Fruit fly (Drosophila melanogaster) whole organism, embryonic: Measurements from ENCODE around the gene ND-30.

Experiments used
- Ada2b ChIP-seq: fragments of 200-800 bp; sonication (Bioruptor generic); IDR thresholded peaks from 2 replicates; pipeline ENCODE4 v1.3.6; 2022; ENCODE audit warnings: missing biosample characterization, missing genetic modification characterization
- Asciz ChIP-seq: fragments of 200-800 bp; sonication (Bioruptor generic); optimal IDR thresholded peaks from 2 replicates; lab custom pipeline; 2017; ENCODE audit warnings: missing biosample characterization, mild to moderate bottlenecking, missing genetic modification characterization, missing genetic modification reagents
- BEAF-32 ChIP-seq: fragments of 200-800 bp; sonication (Bioruptor generic); optimal IDR thresholded peaks from 3 replicates; lab custom pipeline; 2017; ENCODE audit warnings: missing biosample characterization, missing genetic modification characterization, mild to moderate bottlenecking, moderate library complexity, missing genetic modification reagents
- Bteb2 ChIP-seq: fragments of 200-800 bp; sonication (Bioruptor generic); optimal IDR thresholded peaks from 2 replicates; lab custom pipeline; 2016; ENCODE audit warnings: missing biosample characterization, missing genetic modification characterization
- C15 ChIP-seq: fragments of 200-800 bp; sonication (Bioruptor generic); IDR thresholded peaks from 3 replicates; pipeline ENCODE4 v1.3.6; 2022; ENCODE audit warnings: missing biosample characterization, missing genetic modification characterization
- CG10267 ChIP-seq: fragments of 200-800 bp; sonication (Bioruptor generic); optimal IDR thresholded peaks from 2 replicates; lab custom pipeline; 2018; ENCODE audit warnings: missing biosample characterization, mild to moderate bottlenecking, missing genetic modification characterization, moderate library complexity
- CG11560 ChIP-seq: fragments of 200-800 bp; sonication (Bioruptor generic); IDR thresholded peaks from 3 replicates; pipeline ENCODE4 v1.3.6; 2022; ENCODE audit warnings: missing biosample characterization, missing genetic modification characterization
- CG11696 ChIP-seq: fragments of 200-800 bp; sonication (Bioruptor generic); IDR thresholded peaks from 2 replicates; pipeline ENCODE4 v1.3.6; 2022; ENCODE audit warnings: missing biosample characterization, missing genetic modification characterization
- CG14710 ChIP-seq: fragments of 200-800 bp; sonication (Bioruptor generic); optimal IDR thresholded peaks from 3 replicates; lab custom pipeline; 2019; ENCODE audit warnings: missing biosample characterization, mild to moderate bottlenecking, missing genetic modification characterization, moderate library complexity
- CG17186 ChIP-seq: fragments of 200-800 bp; sonication (Bioruptor generic); optimal IDR thresholded peaks from 3 replicates; lab custom pipeline; 2017; ENCODE audit warnings: missing biosample characterization, missing genetic modification reagents, missing genetic modification characterization
- CG17568 ChIP-seq: fragments of 200-800 bp; sonication (Bioruptor generic); optimal IDR thresholded peaks from 2 replicates; lab custom pipeline; 2018; ENCODE audit warnings: missing biosample characterization, mild to moderate bottlenecking, missing genetic modification characterization, moderate library complexity
- CG2678 ChIP-seq: fragments of 200-800 bp; sonication (Bioruptor generic); optimal IDR thresholded peaks from 3 replicates; lab custom pipeline; 2019; ENCODE audit warnings: missing biosample characterization, mild to moderate bottlenecking, missing genetic modification characterization, moderate library complexity
- CG30431 ChIP-seq: fragments of 200-800 bp; sonication (Bioruptor generic); optimal IDR thresholded peaks from 2 replicates; lab custom pipeline; 2017; ENCODE audit warnings: missing biosample characterization, missing genetic modification characterization
- CG3163 ChIP-seq: fragments of 200-800 bp; sonication (Bioruptor generic); optimal IDR thresholded peaks from 3 replicates; lab custom pipeline; 2016; ENCODE audit warnings: missing biosample characterization, missing genetic modification characterization
- CG6272 ChIP-seq: fragments of 200-800 bp; sonication (Bioruptor generic); IDR thresholded peaks from 2 replicates; pipeline ENCODE4 v1.3.6; 2022; ENCODE audit warnings: missing biosample characterization, missing genetic modification characterization
- CG9609 ChIP-seq: fragments of 200-800 bp; sonication (Bioruptor generic); optimal IDR thresholded peaks from 3 replicates; lab custom pipeline; 2016; ENCODE audit warnings: missing biosample characterization, missing genetic modification characterization
- CG9797 ChIP-seq: fragments of 200-800 bp; sonication (Bioruptor generic); optimal IDR thresholded peaks from 3 replicates; lab custom pipeline; 2018; ENCODE audit warnings: missing biosample characterization, mild to moderate bottlenecking, missing genetic modification characterization
- Dad ChIP-seq: fragments of 200-800 bp; sonication (Bioruptor generic); optimal IDR thresholded peaks from 3 replicates; lab custom pipeline; 2016; ENCODE audit warnings: missing biosample characterization, missing genetic modification characterization
- Deaf1 ChIP-seq: fragments of 200-800 bp; optimal IDR thresholded peaks from 3 replicates; lab custom pipeline; 2019; ENCODE audit warnings: missing biosample characterization, mild to moderate bottlenecking, missing genetic modification characterization, moderate library complexity
- Dfd ChIP-seq, 2 experiments: fragments of >200 bp; optimal IDR thresholded peaks; 2 replicates each; lab custom pipeline; 2017; ENCODE audit warnings: missing biosample characterization in 2 of 2, missing genetic modification characterization in 2 of 2
- Doc3 ChIP-seq: fragments of 200-800 bp; sonication (Bioruptor generic); IDR thresholded peaks from 3 replicates; pipeline ENCODE4 v1.3.6; 2022; ENCODE audit warnings: missing biosample characterization, missing genetic modification characterization; ENCODE audit not compliant: partially characterized antibody
- Dref ChIP-seq: fragments of 200-800 bp; sonication (Bioruptor generic); IDR thresholded peaks from 2 replicates; pipeline ENCODE4 v1.3.6; 2022; ENCODE audit warnings: missing biosample characterization, missing genetic modification characterization
- Gug ChIP-seq: fragments of 200-800 bp; sonication (Bioruptor generic); IDR thresholded peaks from 4 replicates; pipeline ENCODE4 v1.3.6; 2022; ENCODE audit warnings: missing biosample characterization, missing genetic modification characterization
- HLH3B ChIP-seq: fragments of 200-800 bp; sonication (Bioruptor generic); IDR thresholded peaks from 2 replicates; pipeline ENCODE4 v1.3.6; 2022; ENCODE audit warnings: missing biosample characterization, missing genetic modification characterization
- Mad ChIP-seq: fragments of 200-800 bp; sonication (Bioruptor generic); optimal IDR thresholded peaks from 2 replicates; lab custom pipeline; 2016; ENCODE audit warnings: missing biosample characterization, missing genetic modification characterization
- Nf-YA ChIP-seq: fragments of 200-800 bp; sonication (Bioruptor generic); IDR thresholded peaks from 2 replicates; pipeline ENCODE4 v1.3.6; 2022; ENCODE audit warnings: missing biosample characterization, missing genetic modification characterization
- Nf-YB ChIP-seq: fragments of 200-800 bp; sonication (Bioruptor generic); optimal IDR thresholded peaks from 3 replicates; lab custom pipeline; 2019; ENCODE audit warnings: missing biosample characterization, mild to moderate bottlenecking, missing genetic modification characterization, moderate library complexity
- Ptx1 ChIP-seq: fragments of 200-800 bp; sonication (Bioruptor generic); IDR thresholded peaks from 2 replicates; pipeline ENCODE4 v1.3.6; 2022; ENCODE audit warnings: missing biosample characterization, missing genetic modification characterization
- Ssrp ChIP-seq: fragments of 200-800 bp; sonication (Bioruptor generic); optimal IDR thresholded peaks from 2 replicates; lab custom pipeline; 2018; ENCODE audit warnings: missing biosample characterization, mild to moderate bottlenecking, missing genetic modification characterization, moderate library complexity
- ap ChIP-seq: fragments of 200-800 bp; sonication (Bioruptor generic); IDR thresholded peaks from 2 replicates; pipeline ENCODE4 v1.3.6; 2022; ENCODE audit warnings: missing biosample characterization, missing genetic modification characterization
- bab2 ChIP-seq: fragments of 200-800 bp; sonication (Bioruptor generic); optimal IDR thresholded peaks from 2 replicates; lab custom pipeline; 2016; ENCODE audit warnings: missing biosample characterization, missing genetic modification characterization
- crol ChIP-seq: fragments of 200-800 bp; sonication (Bioruptor generic); IDR thresholded peaks from 2 replicates; pipeline ENCODE4 v1.3.6; 2022; ENCODE audit warnings: missing biosample characterization, missing genetic modification characterization
- ftz-f1 ChIP-seq: fragments of 200-800 bp; sonication (Bioruptor generic); optimal IDR thresholded peaks from 2 replicates; lab custom pipeline; 2016; ENCODE audit warnings: missing biosample characterization, missing genetic modification characterization
- gce ChIP-seq: fragments of 200-800 bp; sonication (Bioruptor generic); IDR thresholded peaks from 3 replicates; pipeline ENCODE4 v1.3.6; 2022; ENCODE audit warnings: missing biosample characterization, missing genetic modification characterization
- gt ChIP-seq: fragments of 200-800 bp; sonication (Bioruptor generic); IDR thresholded peaks from 2 replicates; pipeline ENCODE4 v1.3.6; 2022; ENCODE audit warnings: missing biosample characterization, missing genetic modification characterization
- inv ChIP-seq: fragments of 200-800 bp; sonication (Bioruptor generic); IDR thresholded peaks from 2 replicates; pipeline ENCODE4 v1.3.6; 2022; ENCODE audit warnings: missing biosample characterization, missing genetic modification characterization; ENCODE audit not compliant: partially characterized antibody
- kni ChIP-seq: fragments of 200-800 bp; sonication (Bioruptor generic); optimal IDR thresholded peaks from 3 replicates; lab custom pipeline; 2017; ENCODE audit warnings: mild to moderate bottlenecking, missing biosample characterization, missing genetic modification reagents, missing genetic modification characterization
- lab ChIP-seq: fragments of 200-800 bp; sonication (Bioruptor generic); optimal IDR thresholded peaks from 3 replicates; lab custom pipeline; 2017; ENCODE audit warnings: missing biosample characterization, missing genetic modification characterization, mild to moderate bottlenecking, moderate library complexity, missing genetic modification reagents
- oc ChIP-seq: fragments of 200-800 bp; sonication (Bioruptor generic); optimal IDR thresholded peaks from 2 replicates; lab custom pipeline; 2018; ENCODE audit warnings: missing biosample characterization, mild to moderate bottlenecking, missing genetic modification characterization, moderate library complexity
- pfk ChIP-seq: fragments of 200-800 bp; sonication (Bioruptor generic); optimal IDR thresholded peaks from 2 replicates; lab custom pipeline; 2018; ENCODE audit warnings: missing biosample characterization, mild to moderate bottlenecking, missing genetic modification characterization, moderate library complexity
- pum ChIP-seq: fragments of 200-800 bp; sonication (Bioruptor generic); optimal IDR thresholded peaks from 2 replicates; lab custom pipeline; 2016; ENCODE audit warnings: missing biosample characterization, missing genetic modification characterization
- row ChIP-seq: fragments of 200-800 bp; sonication (Bioruptor generic); IDR thresholded peaks from 3 replicates; pipeline ENCODE4 v1.3.6; 2022; ENCODE audit warnings: missing biosample characterization, missing genetic modification characterization
- salm ChIP-seq: fragments of 200-800 bp; sonication (Bioruptor generic); optimal IDR thresholded peaks from 2 replicates; lab custom pipeline; 2018; ENCODE audit warnings: missing biosample characterization, mild to moderate bottlenecking, missing genetic modification characterization
- sob ChIP-seq: fragments of 200-800 bp; sonication (Bioruptor generic); IDR thresholded peaks from 2 replicates; pipeline ENCODE4 v1.3.6; 2022; ENCODE audit warnings: missing biosample characterization, missing genetic modification characterization
- sqz ChIP-seq: fragments of 200-800 bp; sonication (Bioruptor generic); optimal IDR thresholded peaks from 3 replicates; lab custom pipeline; 2018; ENCODE audit warnings: missing biosample characterization, mild to moderate bottlenecking, missing genetic modification characterization
- stc ChIP-seq: fragments of 200-800 bp; sonication (Bioruptor generic); IDR thresholded peaks from 2 replicates; pipeline ENCODE4 v1.3.6; 2022; ENCODE audit warnings: missing biosample characterization, missing genetic modification characterization
- tap ChIP-seq: fragments of 200-800 bp; optimal IDR thresholded peaks from 3 replicates; lab custom pipeline; 2019; ENCODE audit warnings: missing biosample characterization, mild to moderate bottlenecking, missing genetic modification characterization, moderate library complexity
- tx ChIP-seq: fragments of 200-800 bp; sonication (Bioruptor generic); optimal IDR thresholded peaks from 2 replicates; lab custom pipeline; 2016; ENCODE audit warnings: missing biosample characterization, missing genetic modification characterization
- vfl ChIP-seq: fragments of 200-800 bp; sonication (Bioruptor generic); optimal IDR thresholded peaks from 2 replicates; lab custom pipeline; 2016; ENCODE audit warnings: missing biosample characterization, missing genetic modification characterization
- wdn ChIP-seq: fragments of 200-800 bp; sonication (Bioruptor generic); IDR thresholded peaks from 2 replicates; pipeline ENCODE4 v1.3.6; 2022; ENCODE audit warnings: missing biosample characterization, missing genetic modification characterization
- z ChIP-seq: fragments of 200-800 bp; sonication (Bioruptor generic); IDR thresholded peaks from 3 replicates; pipeline ENCODE4 v1.3.6; 2022; ENCODE audit warnings: missing biosample characterization, missing genetic modification characterization
- zf30C ChIP-seq: fragments of 200-800 bp; sonication (Bioruptor generic); optimal IDR thresholded peaks from 3 replicates; lab custom pipeline; 2018; ENCODE audit warnings: missing biosample characterization, mild to moderate bottlenecking, missing genetic modification characterization

ND-30 gene

DNA sequence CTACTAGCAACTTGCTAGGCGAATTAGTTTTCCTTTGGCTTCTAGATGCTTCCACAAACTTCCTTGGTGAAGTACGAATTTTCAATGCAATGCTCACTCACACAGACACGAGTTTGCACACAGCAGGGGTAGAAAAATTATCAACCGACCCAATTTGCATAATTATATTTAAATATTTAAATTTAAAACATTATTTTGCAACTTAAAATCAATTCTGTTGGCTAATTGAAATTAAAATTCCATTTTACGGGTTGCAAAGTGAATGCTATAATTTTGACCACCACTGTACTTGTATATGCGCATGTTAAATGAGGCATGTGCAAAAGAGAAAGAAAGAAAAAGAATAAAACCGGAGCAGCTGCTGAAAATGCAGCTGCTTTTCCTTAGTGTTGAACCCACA is 34.7 kb upstream of the ND-30 start (continued):
- TF ChIP-seq oc (tag; lab: Kevin White, UChicago) (peak; percentile 95), lab (GFP tag; lab: Kevin White, UChicago) (peak; percentile 97), CG14710 (peak; percentile 90), tx (GFP tag; lab: Kevin White, UChicago) (peak; percentile 5), CG17186 (GFP tag; lab: Kevin White, UChicago) (peak; percentile 47), HLH3B (GFP tag; lab: Robert Waterston, UW) (peak; percentile 95), Asciz (GFP tag; lab: Kevin White, UChicago) (peak; percentile 94), ftz-f1 (GFP tag; lab: Kevin White, UChicago) (no peak), C15 (GFP tag; lab: Robert Waterston, UW) (peak; percentile 79; the same call in 2 of the 3 replicates), CG9609 (GFP tag; lab: Kevin White, UChicago) (peak; percentile 13), Mad (GFP tag; lab: Kevin White, UChicago) (peak; percentile 81), row (GFP tag; lab: Robert Waterston, UW) (peak; percentile 95), Dad (GFP tag; lab: Kevin White, UChicago) (peak; percentile 58), CG17568 (GFP tag; lab: Kevin White, UChicago) (no peak), z (GFP tag; lab: Robert Waterston, UW) (0 out of 3 replicates have a peak, but pooled peaks have one; percentile 32), crol (GFP tag; lab: Robert Waterston, UW) (peak; percentile 53), Gug (GFP tag; lab: Robert Waterston, UW) (peak; percentile 88), BEAF-32 (no peak), Ptx1 (GFP tag; lab: Robert Waterston, UW) (peak; percentile 95), zf30C (GFP tag; lab: Kevin White, UChicago) (no peak), CG11696 (GFP tag; lab: Robert Waterston, UW) (peak; percentile 99), CG11560 (peak; percentile 68; the same call in 2 of the 3 replicates), ap (peak; percentile 90), pum (GFP tag; lab: Kevin White, UChicago) (peak; percentile 46), Dref (GFP tag; lab: Robert Waterston, UW) (no peak), Doc3 (no peak), kni (GFP tag; lab: Kevin White, UChicago) (peak; percentile 4), salm (tag; lab: Kevin White, UChicago) (peak; percentile 90), CG6272 (peak; percentile 81), sob (GFP tag; lab: Robert Waterston, UW) (peak; percentile 95), CG10267 (tag; lab: Kevin White, UChicago) (peak; percentile 89), wdn (GFP tag; lab: Robert Waterston, UW) (peak; percentile 73), Dfd (GFP tag; optimal IDR thresholded peaks at IDR 0.05; lab: Kevin White, UChicago) (no peak), Ssrp (tag; lab: Kevin White, UChicago) (peak; percentile 91), Nf-YB (peak; percentile 82), inv (GFP tag; lab: Robert Waterston, UW) (no peak), Ada2b (GFP tag; lab: Robert Waterston, UW) (peak; percentile 95), gce (peak; percentile 86), CG30431 (peak; percentile 84), vfl (GFP tag; lab: Kevin White, UChicago) (peak; percentile 41), Bteb2 (GFP tag; lab: Kevin White, UChicago) (peak; percentile 52), tap (tag; lab: Kevin White, UChicago) (peak; percentile 92), stc (GFP tag; lab: Robert Waterston, UW) (peak; percentile 93), sqz (no peak), CG2678 (tag; lab: Kevin White, UChicago) (peak; percentile 96), gt (GFP tag; lab: Robert Waterston, UW) (peak; percentile 78), Deaf1 (peak; percentile 74), CG3163 (no peak), CG9797 (GFP tag; lab: Kevin White, UChicago) (peak; percentile 30), bab2 (peak; percentile 79), pfk (GFP tag; lab: Kevin White, UChicago) (peak; percentile 2), Nf-YA (GFP tag; lab: Robert Waterston, UW) (peak; percentile 88)
